Fruit fly (Drosophila melanogaster) whole organism: Measurements from ENCODE around the gene MYPT-75D.
A peak's percentile ranks its signal among the peaks of the same experiment; 100 is the strongest.

Experiments
- CG8478 ChIP-seq: fragments of >200 bp; optimal IDR thresholded peaks from 2 replicates; lab custom pipeline; 2018; ENCODE audit warnings: inconsistent platforms
- Dll ChIP-seq: fragments of >200 bp; optimal IDR thresholded peaks from 2 replicates; lab custom pipeline; 2017
- EcR ChIP-seq, 2 experiments: fragments of >200 bp; optimal IDR thresholded peaks; 2 replicates each; lab custom pipeline; 2017; ENCODE audit warnings: missing biosample characterization in 2 of 2, missing genetic modification characterization in 2 of 2, missing genetic modification reagents in 2 of 2
- pan ChIP-seq: fragments of >200 bp; optimal IDR thresholded peaks from 2 replicates; lab custom pipeline; 2017
- psq ChIP-seq: fragments of >200 bp; optimal IDR thresholded peaks from 2 replicates; lab custom pipeline; 2017
- usp ChIP-seq: fragments of >200 bp; optimal IDR thresholded peaks from 2 replicates; lab custom pipeline; 2017; ENCODE audit warnings: missing biosample characterization, missing genetic modification characterization, mixed read lengths

Gene MYPT-75D

dm6 chr3L:18622422-18622739 lies 3.4 kb upstream of the MYPT-75D start, which contains the start of gene bora:
Gene bora (plus strand): TSS chr3L:18622692.
- TF ChIP-seq EcR (GFP tag; optimal IDR thresholded peaks at IDR 0.05; lab: Kevin White, UChicago): no peak
- TF ChIP-seq usp (GFP tag; lab: Kevin White, UChicago): no peak
- no peak for TF ChIP-seq psq (lab: Kevin White, UChicago)
- no peak for TF ChIP-seq pan
- no peak for TF ChIP-seq CG8478
- TF ChIP-seq Dll: no peak

dm6 chr3L:18626451-18627079 lies 806 bp downstream of the MYPT-75D start:
- TF ChIP-seq CG8478 (no peak), EcR (GFP tag; optimal IDR thresholded peaks at IDR 0.05; lab: Kevin White, UChicago) (no peak), Dll (no peak), psq (lab: Kevin White, UChicago) (no peak), usp (GFP tag; lab: Kevin White, UChicago) (no peak), pan (no peak)

dm6 chr3L:18627657-18628455 lies 2.1 kb downstream of the MYPT-75D start:
- TF ChIP-seq psq (lab: Kevin White, UChicago) (no peak), usp (GFP tag; lab: Kevin White, UChicago) (no peak), CG8478 (no peak), Dll (no peak), pan (no peak), EcR (GFP tag; optimal IDR thresholded peaks at IDR 0.05; lab: Kevin White, UChicago) (no peak)

dm6 chr3L:18628458-18628857 lies 2.7 kb downstream of the MYPT-75D start:
- no peak for TF ChIP-seq CG8478
- TF ChIP-seq psq (lab: Kevin White, UChicago): no peak
- TF ChIP-seq EcR (GFP tag; optimal IDR thresholded peaks at IDR 0.05; lab: Kevin White, UChicago): no peak
- TF ChIP-seq pan: no peak
- no peak for TF ChIP-seq Dll
- no peak for TF ChIP-seq usp (GFP tag; lab: Kevin White, UChicago)

dm6 chr3L:18629874-18630273 lies 4.1 kb downstream of the MYPT-75D start:
- TF ChIP-seq pan: no peak
- TF ChIP-seq CG8478: no peak
- TF ChIP-seq EcR (GFP tag; optimal IDR thresholded peaks at IDR 0.05; lab: Kevin White, UChicago): no peak
- TF ChIP-seq psq (lab: Kevin White, UChicago): no peak
- no peak for TF ChIP-seq Dll
- TF ChIP-seq usp (GFP tag; lab: Kevin White, UChicago): no peak

dm6 chr3L:18632187-18632635 lies 6.5 kb downstream of the MYPT-75D start:
- no peak for TF ChIP-seq usp (GFP tag; lab: Kevin White, UChicago)
- no peak for TF ChIP-seq pan
- TF ChIP-seq psq (lab: Kevin White, UChicago): no peak
- no peak for TF ChIP-seq CG8478
- TF ChIP-seq Dll: no peak
- TF ChIP-seq EcR (GFP tag; optimal IDR thresholded peaks at IDR 0.05; lab: Kevin White, UChicago): no peak

dm6 chr3L:18633084-18633483 lies 7.3 kb downstream of the MYPT-75D start:
- TF ChIP-seq EcR (GFP tag; optimal IDR thresholded peaks at IDR 0.05; lab: Kevin White, UChicago) (no peak), pan (no peak)

- TF ChIP-seq psq (lab: Kevin White, UChicago) (no peak), pan (peak; percentile 32)
Observed at dm6 chr3L:18634792-18635471, 9.2 kb downstream of the MYPT-75D start.

- TF ChIP-seq EcR (GFP tag; optimal IDR thresholded peaks at IDR 0.05; lab: Kevin White, UChicago) (no peak), CG8478 (no peak), psq (lab: Kevin White, UChicago) (no peak), usp (GFP tag; lab: Kevin White, UChicago) (no peak), pan (no peak), Dll (no peak)
Observed at dm6 chr3L:18636782-18637181, 11.0 kb downstream of the MYPT-75D start.

dm6 chr3L:18637348-18637747 lies 11.6 kb downstream of the MYPT-75D start:
- TF ChIP-seq pan (no peak), psq (lab: Kevin White, UChicago) (no peak), EcR (GFP tag; optimal IDR thresholded peaks at IDR 0.05; lab: Kevin White, UChicago) (no peak), usp (GFP tag; lab: Kevin White, UChicago) (no peak), Dll (no peak), CG8478 (no peak)

- TF ChIP-seq pan (no peak), Dll (no peak), usp (GFP tag; lab: Kevin White, UChicago) (no peak), psq (lab: Kevin White, UChicago) (no peak), EcR (GFP tag; optimal IDR thresholded peaks at IDR 0.05; lab: Kevin White, UChicago) (no peak), CG8478 (no peak)
Observed at dm6 chr3L:18638043-18638442, 12.3 kb downstream of the MYPT-75D start.

dm6 chr3L:18638487-18638886 lies 12.7 kb downstream of the MYPT-75D start:
- TF ChIP-seq EcR (GFP tag; optimal IDR thresholded peaks at IDR 0.05; lab: Kevin White, UChicago): no peak
